Worm (Caenorhabditis elegans) whole organism, L1 larva: ENCODE data around the gene col-127.

Experiments
- isw-1 ChIP-seq: fragments of 200-800 bp; sonication (Bioruptor generic); IDR thresholded peaks from 2 replicates; pipeline ENCODE4 v1.3.6; 2022; ENCODE audit warnings: missing genetic modification characterization, missing compliant biosample characterization
- lir-3 ChIP-seq: sonication (generic microtip); optimal IDR thresholded peaks from 2 replicates; lab custom pipeline; 2016; ENCODE audit warnings: mild to moderate bottlenecking, missing genetic modification characterization, moderate library complexity, missing compliant biosample characterization; ENCODE audit not compliant: poor library complexity
- nhr-12 ChIP-seq: sonication (generic microtip); optimal IDR thresholded peaks from 2 replicates; lab custom pipeline; 2017; ENCODE audit warnings: missing biosample characterization, missing genetic modification characterization
- nhr-237 ChIP-seq: fragments of 150-350 bp; optimal IDR thresholded peaks from 2 replicates; lab custom pipeline; 2014; ENCODE audit warnings: missing biosample characterization, missing genetic modification characterization
- nhr-90 ChIP-seq: sonication (generic microtip); optimal IDR thresholded peaks from 2 replicates; lab custom pipeline; 2016; ENCODE audit warnings: mild to moderate bottlenecking, missing genetic modification characterization, missing compliant biosample characterization; ENCODE audit not compliant: poor library complexity
- pag-3 ChIP-seq: sonication (generic microtip); optimal IDR thresholded peaks from 2 replicates; lab custom pipeline; 2017; ENCODE audit warnings: missing genetic modification characterization, mild to moderate bottlenecking, missing compliant biosample characterization, antibody characterized with exemption, borderline replicate concordance; ENCODE audit not compliant: insufficient read depth
- unc-86 ChIP-seq: sonication (generic microtip); optimal IDR thresholded peaks from 2 replicates; lab custom pipeline; 2016; ENCODE audit warnings: missing genetic modification characterization, missing compliant biosample characterization
- zag-1 ChIP-seq: fragments of 150-350 bp; optimal IDR thresholded peaks from 2 replicates; lab custom pipeline; 2014; ENCODE audit warnings: missing biosample characterization, missing genetic modification characterization
- ztf-4 ChIP-seq: fragments of 150-350 bp; optimal IDR thresholded peaks from 2 replicates; lab custom pipeline; 2014; ENCODE audit warnings: missing biosample characterization, missing genetic modification characterization

DNA sequence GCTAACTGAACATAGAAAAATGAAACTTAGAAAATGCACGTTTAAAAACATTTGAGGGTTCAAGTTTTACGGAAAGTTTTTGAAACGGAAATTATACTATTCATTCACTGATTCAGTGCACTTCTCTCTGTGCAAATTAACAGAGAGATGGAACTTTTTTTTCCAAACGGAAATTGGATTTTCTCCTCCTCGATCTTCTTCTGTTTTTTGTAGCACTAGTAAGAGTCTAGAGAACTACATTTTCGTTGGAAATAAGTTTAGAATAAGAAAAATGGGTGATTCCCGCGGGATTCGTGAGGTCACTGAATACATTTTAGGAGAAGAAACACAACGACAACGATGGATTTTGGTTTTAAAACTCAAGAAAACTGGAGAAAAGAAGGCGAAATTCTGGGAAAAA is 30.2 kb downstream of the col-127 start:
- no peak for TF ChIP-seq nhr-237 (tag; lab: Kevin White, UChicago)
- no peak for TF ChIP-seq nhr-12 (tag; lab: Kevin White, UChicago)
- TF ChIP-seq pag-3 (tag; lab: Kevin White, UChicago): no peak
- no peak for TF ChIP-seq nhr-90
- TF ChIP-seq lir-3 (tag; lab: Kevin White, UChicago): no peak
- no peak for TF ChIP-seq unc-86 (tag; lab: Kevin White, UChicago)
- TF ChIP-seq isw-1 (GFP tag; lab: Robert Waterston, UW): no peak
- no peak for TF ChIP-seq ztf-4 (tag; lab: Kevin White, UChicago)
- TF ChIP-seq zag-1 (tag; lab: Kevin White, UChicago): no peak
